Fruit fly (Drosophila melanogaster) whole organism, embryonic: ENCODE measurements around the gene UQCR-14.

Experiments used
- Ada2b ChIP-seq: fragments of 200-800 bp; sonication (Bioruptor generic); IDR thresholded peaks from 2 replicates; pipeline ENCODE4 v1.3.6; 2022; ENCODE audit warnings: missing biosample characterization, missing genetic modification characterization
- Atf3 ChIP-seq: fragments of 200-800 bp; sonication (Bioruptor generic); optimal IDR thresholded peaks from 3 replicates; lab custom pipeline; 2016; ENCODE audit warnings: missing biosample characterization, missing genetic modification characterization
- B-H1 ChIP-seq: fragments of 200-800 bp; sonication (Bioruptor generic); IDR thresholded peaks from 3 replicates; pipeline ENCODE4 v1.3.6; 2022; ENCODE audit warnings: missing biosample characterization, missing genetic modification characterization
- CG10209 ChIP-seq: fragments of 200-800 bp; sonication (Bioruptor generic); optimal IDR thresholded peaks from 3 replicates; lab custom pipeline; 2017; ENCODE audit warnings: missing biosample characterization, mild to moderate bottlenecking, missing genetic modification characterization, missing genetic modification reagents
- CG11085 ChIP-seq: fragments of 200-800 bp; sonication (Bioruptor generic); IDR thresholded peaks from 2 replicates; pipeline ENCODE4 v1.3.6; 2022; ENCODE audit warnings: missing biosample characterization, missing genetic modification characterization
- CG11093 ChIP-seq: fragments of 200-800 bp; sonication (Bioruptor generic); IDR thresholded peaks from 3 replicates; pipeline ENCODE4 v1.3.6; 2022; ENCODE audit warnings: missing biosample characterization, missing genetic modification characterization
- CG11398 ChIP-seq: fragments of 200-800 bp; sonication (Bioruptor generic); optimal IDR thresholded peaks from 2 replicates; lab custom pipeline; 2016; ENCODE audit warnings: missing biosample characterization, missing genetic modification characterization
- CG11560 ChIP-seq: fragments of 200-800 bp; sonication (Bioruptor generic); IDR thresholded peaks from 3 replicates; pipeline ENCODE4 v1.3.6; 2022; ENCODE audit warnings: missing biosample characterization, missing genetic modification characterization
- CG13287 ChIP-seq: fragments of 200-800 bp; sonication (Bioruptor generic); IDR thresholded peaks from 2 replicates; pipeline ENCODE4 v1.3.6; 2022; ENCODE audit warnings: missing biosample characterization, missing genetic modification characterization; ENCODE audit not compliant: partially characterized antibody
- CG14441 ChIP-seq: fragments of 200-800 bp; sonication (Bioruptor generic); IDR thresholded peaks from 2 replicates; pipeline ENCODE4 v1.3.6; 2022; ENCODE audit warnings: missing biosample characterization, missing genetic modification characterization
- CG17802 ChIP-seq: fragments of 200-800 bp; sonication (Bioruptor generic); optimal IDR thresholded peaks from 2 replicates; lab custom pipeline; 2018; ENCODE audit warnings: missing biosample characterization, mild to moderate bottlenecking, missing genetic modification characterization, moderate library complexity
- CG18599 ChIP-seq: fragments of 200-800 bp; sonication (Bioruptor generic); optimal IDR thresholded peaks from 3 replicates; lab custom pipeline; 2017; ENCODE audit warnings: missing biosample characterization, missing genetic modification characterization, mild to moderate bottlenecking, moderate library complexity, missing genetic modification reagents
- CG2120 ChIP-seq: fragments of 200-800 bp; sonication (Bioruptor generic); optimal IDR thresholded peaks from 3 replicates; lab custom pipeline; 2016; ENCODE audit warnings: missing biosample characterization, missing genetic modification characterization
- CG3163 ChIP-seq: fragments of 200-800 bp; sonication (Bioruptor generic); optimal IDR thresholded peaks from 3 replicates; lab custom pipeline; 2016; ENCODE audit warnings: missing biosample characterization, missing genetic modification characterization
- CG42726 ChIP-seq: fragments of 200-800 bp; sonication (Bioruptor generic); IDR thresholded peaks from 2 replicates; pipeline ENCODE4 v1.3.6; 2022; ENCODE audit warnings: missing biosample characterization, missing genetic modification characterization; ENCODE audit not compliant: partially characterized antibody
- CG4730 ChIP-seq: fragments of 200-800 bp; sonication (Bioruptor generic); IDR thresholded peaks from 2 replicates; pipeline ENCODE4 v1.3.6; 2022; ENCODE audit warnings: missing biosample characterization, missing genetic modification characterization
- CG9797 ChIP-seq: fragments of 200-800 bp; sonication (Bioruptor generic); optimal IDR thresholded peaks from 3 replicates; lab custom pipeline; 2018; ENCODE audit warnings: missing biosample characterization, mild to moderate bottlenecking, missing genetic modification characterization
- Dp ChIP-seq: fragments of 200-800 bp; sonication (Bioruptor generic); optimal IDR thresholded peaks from 2 replicates; lab custom pipeline; 2018; ENCODE audit warnings: missing biosample characterization, mild to moderate bottlenecking, missing genetic modification characterization, moderate library complexity
- Ets97D ChIP-seq: fragments of 200-800 bp; sonication (Bioruptor generic); optimal IDR thresholded peaks from 3 replicates; lab custom pipeline; 2016; ENCODE audit warnings: missing biosample characterization, missing genetic modification characterization
- Hr51 ChIP-seq, 2 experiments: fragments of 200-800 bp; sonication (Bioruptor generic); optimal IDR thresholded peaks; 2 replicates in 1 of 2; 3 replicates in 1 of 2; lab custom pipeline; 2016 to 2018; ENCODE audit warnings: missing biosample characterization in 2 of 2, missing genetic modification characterization in 2 of 2, mild to moderate bottlenecking in 1 of 2, moderate library complexity in 1 of 2
- Myb ChIP-seq: fragments of 200-800 bp; sonication (Bioruptor generic); optimal IDR thresholded peaks from 2 replicates; lab custom pipeline; 2016; ENCODE audit warnings: missing biosample characterization, missing genetic modification characterization
- NfI ChIP-seq: fragments of 200-800 bp; sonication (Bioruptor generic); optimal IDR thresholded peaks from 3 replicates; lab custom pipeline; 2018; ENCODE audit warnings: missing biosample characterization, mild to moderate bottlenecking, missing genetic modification characterization, moderate library complexity
- Ptx1 ChIP-seq: fragments of 200-800 bp; sonication (Bioruptor generic); IDR thresholded peaks from 2 replicates; pipeline ENCODE4 v1.3.6; 2022; ENCODE audit warnings: missing biosample characterization, missing genetic modification characterization
- Sox102F ChIP-seq: fragments of 200-800 bp; sonication (Bioruptor generic); optimal IDR thresholded peaks from 2 replicates; lab custom pipeline; 2018; ENCODE audit warnings: missing biosample characterization, mild to moderate bottlenecking, missing genetic modification characterization, moderate library complexity
- Spps ChIP-seq: fragments of 200-800 bp; sonication (Bioruptor generic); optimal IDR thresholded peaks from 2 replicates; lab custom pipeline; 2018; ENCODE audit warnings: missing biosample characterization, mild to moderate bottlenecking, missing genetic modification characterization
- Trl ChIP-seq, 3 experiments: fragments of >200 bp in 2 of 3; fragments of 200-800 bp in 1 of 3; sonication (Bioruptor generic) in 1 of 3; optimal IDR thresholded peaks; 2 replicates in 1 of 3; 3 replicates in 2 of 3; lab custom pipeline; 2016 to 2017; ENCODE audit warnings: missing biosample characterization in 1 of 3, missing genetic modification characterization in 1 of 3
- YL-1 ChIP-seq: fragments of 200-800 bp; sonication (Bioruptor generic); optimal IDR thresholded peaks from 3 replicates; lab custom pipeline; 2017; ENCODE audit warnings: missing biosample characterization, mild to moderate bottlenecking, missing genetic modification characterization
- amos ChIP-seq: fragments of 200-800 bp; sonication (Bioruptor generic); IDR thresholded peaks from 2 replicates; pipeline ENCODE4 v1.3.6; 2022; ENCODE audit warnings: missing biosample characterization, missing genetic modification characterization; ENCODE audit not compliant: partially characterized antibody
- ap ChIP-seq: fragments of 200-800 bp; sonication (Bioruptor generic); IDR thresholded peaks from 2 replicates; pipeline ENCODE4 v1.3.6; 2022; ENCODE audit warnings: missing biosample characterization, missing genetic modification characterization
- bbx ChIP-seq: fragments of 200-800 bp; sonication (Bioruptor generic); IDR thresholded peaks from 2 replicates; pipeline ENCODE4 v1.3.6; 2022; ENCODE audit warnings: missing biosample characterization, missing genetic modification characterization; ENCODE audit not compliant: partially characterized antibody
- cg ChIP-seq: fragments of 200-800 bp; sonication (Bioruptor generic); optimal IDR thresholded peaks from 3 replicates; lab custom pipeline; 2019; ENCODE audit warnings: missing biosample characterization, mild to moderate bottlenecking, missing genetic modification characterization, moderate library complexity
- disco-r ChIP-seq: fragments of 200-800 bp; sonication (Bioruptor generic); optimal IDR thresholded peaks from 2 replicates; lab custom pipeline; 2016; ENCODE audit warnings: missing biosample characterization, missing genetic modification characterization
- fd64A ChIP-seq: fragments of 200-800 bp; sonication (Bioruptor generic); optimal IDR thresholded peaks from 3 replicates; lab custom pipeline; 2018; ENCODE audit warnings: missing biosample characterization, mild to moderate bottlenecking, missing genetic modification characterization
- gfzf ChIP-seq: fragments of 200-800 bp; sonication (Bioruptor generic); optimal IDR thresholded peaks from 2 replicates; lab custom pipeline; 2016; ENCODE audit warnings: missing biosample characterization, mild to moderate bottlenecking, missing genetic modification characterization, moderate library complexity
- grau ChIP-seq: fragments of 200-800 bp; optimal IDR thresholded peaks from 3 replicates; lab custom pipeline; 2019; ENCODE audit warnings: missing biosample characterization, mild to moderate bottlenecking, missing genetic modification characterization, moderate library complexity
- hbn ChIP-seq: fragments of 200-800 bp; sonication (Bioruptor generic); IDR thresholded peaks from 2 replicates; pipeline ENCODE4 v1.3.6; 2022; ENCODE audit warnings: missing biosample characterization, missing genetic modification characterization; ENCODE audit not compliant: partially characterized antibody
- knrl ChIP-seq: fragments of 200-800 bp; sonication (Bioruptor generic); IDR thresholded peaks from 3 replicates; pipeline ENCODE4 v1.3.6; 2022; ENCODE audit warnings: missing biosample characterization, missing genetic modification characterization; ENCODE audit not compliant: partially characterized antibody
- luna ChIP-seq: fragments of 200-800 bp; sonication (Bioruptor generic); optimal IDR thresholded peaks from 2 replicates; lab custom pipeline; 2016; ENCODE audit warnings: missing biosample characterization, missing genetic modification characterization
- maf-S ChIP-seq: fragments of 200-800 bp; sonication (Bioruptor generic); optimal IDR thresholded peaks from 2 replicates; lab custom pipeline; 2016; ENCODE audit warnings: missing biosample characterization, missing genetic modification characterization
- otp ChIP-seq: fragments of 200-800 bp; sonication (Bioruptor generic); IDR thresholded peaks from 3 replicates; pipeline ENCODE4, ENCODE4 v1.3.6; 2022; ENCODE audit warnings: missing biosample characterization, missing genetic modification characterization
- pfk ChIP-seq: fragments of 200-800 bp; sonication (Bioruptor generic); optimal IDR thresholded peaks from 2 replicates; lab custom pipeline; 2018; ENCODE audit warnings: missing biosample characterization, mild to moderate bottlenecking, missing genetic modification characterization, moderate library complexity
- pho ChIP-seq: fragments of 200-800 bp; sonication (Bioruptor generic); optimal IDR thresholded peaks from 2 replicates; lab custom pipeline; 2016; ENCODE audit warnings: missing biosample characterization, missing genetic modification characterization
- phol ChIP-seq: fragments of 200-800 bp; sonication (Bioruptor generic); optimal IDR thresholded peaks from 3 replicates; lab custom pipeline; 2018; ENCODE audit warnings: missing biosample characterization, mild to moderate bottlenecking, missing genetic modification characterization, moderate library complexity
- pum ChIP-seq: fragments of 200-800 bp; sonication (Bioruptor generic); optimal IDR thresholded peaks from 2 replicates; lab custom pipeline; 2016; ENCODE audit warnings: missing biosample characterization, missing genetic modification characterization
- salm ChIP-seq: fragments of 200-800 bp; sonication (Bioruptor generic); optimal IDR thresholded peaks from 2 replicates; lab custom pipeline; 2018; ENCODE audit warnings: missing biosample characterization, mild to moderate bottlenecking, missing genetic modification characterization
- sisA ChIP-seq: fragments of 200-800 bp; sonication (Bioruptor generic); IDR thresholded peaks from 2 replicates; pipeline ENCODE4 v1.3.6; 2022; ENCODE audit warnings: missing biosample characterization, missing genetic modification characterization
- ssp ChIP-seq: fragments of 200-800 bp; sonication (Bioruptor generic); IDR thresholded peaks from 2 replicates; pipeline ENCODE4 v1.3.6; 2022; ENCODE audit warnings: missing biosample characterization, missing genetic modification characterization

The UQCR-14 gene

dm6 chrX:16296423-16297292, 10.6 kb downstream of the UQCR-14 start, which contains the start of gene CG3632 (continued):
- peak; percentile 20 for TF ChIP-seq pum (GFP tag; lab: Kevin White, UChicago)
- peak; percentile 74; the same call in 1 of the 2 replicates for TF ChIP-seq CG42726 (GFP tag; lab: Robert Waterston, UW)
- TF ChIP-seq CG4730 (GFP tag; lab: Robert Waterston, UW): no peak
- peak; percentile 92 for TF ChIP-seq bbx (GFP tag; lab: Robert Waterston, UW)
- peak; percentile 73 for TF ChIP-seq CG2120 (GFP tag; lab: Kevin White, UChicago)
- TF ChIP-seq CG10209 (GFP tag; lab: Kevin White, UChicago): peak; percentile 2
- TF ChIP-seq luna (GFP tag; lab: Kevin White, UChicago): peak; percentile 16
- TF ChIP-seq knrl (GFP tag; lab: Robert Waterston, UW): peak; percentile 78
- peak; percentile 58 for TF ChIP-seq NfI (GFP tag; lab: Kevin White, UChicago)
- TF ChIP-seq Trl (optimal IDR thresholded peaks at IDR 0.05; lab: Kevin White, UChicago): no peak
- peak; percentile 44 for TF ChIP-seq Trl (GFP tag; optimal IDR thresholded peaks at IDR 0.05; lab: Kevin White, UChicago)
- TF ChIP-seq Atf3 (GFP tag; lab: Kevin White, UChicago): peak; percentile 3
- no peak for TF ChIP-seq CG17802
- no peak; the same call in none of the 2 replicates for TF ChIP-seq Ptx1
- peak; percentile 65; the same call in 2 of the 3 replicates for TF ChIP-seq CG11560 (tag; lab: Robert Waterston, UW)
- TF ChIP-seq pfk (GFP tag; lab: Kevin White, UChicago): peak; percentile 88
- peak; percentile 20 for TF ChIP-seq grau (tag; lab: Kevin White, UChicago)
- no peak for TF ChIP-seq CG18599
- no peak for TF ChIP-seq Spps (tag; lab: Kevin White, UChicago)
- TF ChIP-seq ssp (GFP tag; lab: Robert Waterston, UW): peak; percentile 30; the same call in 1 of the 2 replicates
- peak; percentile 85 for TF ChIP-seq YL-1
- no peak for TF ChIP-seq sisA (GFP tag; lab: Robert Waterston, UW)
- peak; percentile 18 for TF ChIP-seq CG3163 (GFP tag; lab: Kevin White, UChicago)
- TF ChIP-seq B-H1 (GFP tag; lab: Robert Waterston, UW): no peak
- TF ChIP-seq hbn (GFP tag; lab: Robert Waterston, UW): peak; percentile 65
- TF ChIP-seq salm: no peak
- no peak for TF ChIP-seq Sox102F (GFP tag; lab: Kevin White, UChicago)
- no peak for TF ChIP-seq ap (GFP tag; lab: Robert Waterston, UW)
- peak; percentile 30 for TF ChIP-seq CG9797
- TF ChIP-seq gfzf: peak; percentile 21
- TF ChIP-seq fd64A (GFP tag; lab: Kevin White, UChicago): no peak
- TF ChIP-seq cg (GFP tag; lab: Kevin White, UChicago): peak; percentile 85
- no peak for TF ChIP-seq CG11093 (GFP tag; lab: Robert Waterston, UW)
- TF ChIP-seq maf-S: peak; percentile 40
- no peak for TF ChIP-seq Ada2b
- TF ChIP-seq pho (GFP tag; lab: Kevin White, UChicago): peak; percentile 32
- peak; percentile 90; the same call in 1 of the 2 replicates for TF ChIP-seq amos (GFP tag; lab: Robert Waterston, UW)
- peak; percentile 18 for TF ChIP-seq CG11398 (GFP tag; lab: Kevin White, UChicago)
- peak in 1 of 2 experiments; percentile 24 for TF ChIP-seq Hr51 (GFP tag; optimal IDR thresholded peaks at IDR 0.05; lab: Kevin White, UChicago)
- peak; percentile 32 for TF ChIP-seq Dp
- TF ChIP-seq phol (tag; lab: Kevin White, UChicago): peak; percentile 23
- TF ChIP-seq CG13287 (GFP tag; lab: Robert Waterston, UW): peak; percentile 82
- no peak for TF ChIP-seq otp
- peak; percentile 71 for TF ChIP-seq Ets97D
- TF ChIP-seq disco-r (GFP tag; lab: Kevin White, UChicago): no peak
- peak; percentile 61 for TF ChIP-seq CG14441 (GFP tag; lab: Robert Waterston, UW)
- peak; percentile 38; the same call in 1 of the 2 replicates for TF ChIP-seq CG11085 (GFP tag; lab: Robert Waterston, UW)
- peak; percentile 54 for TF ChIP-seq Myb (GFP tag; lab: Kevin White, UChicago)
